Worm (Caenorhabditis elegans): ENCODE measurements around the gene tdo-2.
A peak's percentile ranks its signal among the peaks of the same experiment; 100 is the strongest.

- no peak for TF ChIP-seq ama-1 (optimal IDR thresholded peaks at IDR 0.05)
- no peak for TF ChIP-seq ama-1 (GFP tag; optimal IDR thresholded peaks at IDR 0.05)
- 0 out of 2 replicates have a peak, but pooled peaks have one; percentile 13 for TF ChIP-seq K11D2.4 (GFP tag; IDR thresholded peaks at IDR 0.05)
- TF ChIP-seq unc-62 (GFP tag; optimal IDR thresholded peaks at IDR 0.05): no peak
- TF ChIP-seq B0035.1 (tag; optimal IDR thresholded peaks at IDR 0.05): no peak
- TF ChIP-seq F33H1.4 (GFP tag; IDR thresholded peaks at IDR 0.05): no peak
Observed at ce11 chrIII:5938013-5938412, 18.3 kb upstream of the tdo-2 start.
